Worm (Caenorhabditis elegans) whole organism, L2 larva: ENCODE results near the gene nhr-10.

Source experiments
- C34F6.9 ChIP-seq: fragments of 150-350 bp; optimal IDR thresholded peaks from 2 replicates; lab custom pipeline; 2014; ENCODE audit warnings: missing biosample characterization, missing genetic modification characterization
- F13H6.1 ChIP-seq: sonication (generic microtip); optimal IDR thresholded peaks from 2 replicates; lab custom pipeline; 2016; ENCODE audit warnings: missing genetic modification characterization, missing compliant biosample characterization
- R02D3.7 ChIP-seq: fragments of 150-350 bp; optimal IDR thresholded peaks from 2 replicates; lab custom pipeline; 2014; ENCODE audit warnings: missing biosample characterization, missing genetic modification characterization
- ZK546.5 ChIP-seq: sonication (generic microtip); optimal IDR thresholded peaks from 2 replicates; lab custom pipeline; 2017; ENCODE audit warnings: missing biosample characterization, missing genetic modification characterization
- aly-2 ChIP-seq: fragments of 150-350 bp; optimal IDR thresholded peaks from 2 replicates; lab custom pipeline; 2014; ENCODE audit warnings: missing biosample characterization, missing genetic modification characterization
- ama-1 ChIP-seq: fragments of 150-350 bp; optimal IDR thresholded peaks from 2 replicates; lab custom pipeline; 2018; ENCODE audit warnings: inconsistent platforms
- blmp-1 ChIP-seq: sonication (generic microtip); optimal IDR thresholded peaks from 2 replicates; lab custom pipeline; 2017; ENCODE audit warnings: missing genetic modification characterization, mild to moderate bottlenecking, missing compliant biosample characterization, antibody characterized with exemption, moderate library complexity; ENCODE audit not compliant: insufficient read depth
- ceh-16 ChIP-seq: fragments of 150-350 bp; optimal IDR thresholded peaks from 2 replicates; lab custom pipeline; 2014; ENCODE audit warnings: missing biosample characterization, missing genetic modification characterization
- crh-2 ChIP-seq: sonication (generic microtip); optimal IDR thresholded peaks from 2 replicates; lab custom pipeline; 2017; ENCODE audit warnings: missing biosample characterization, missing genetic modification characterization
- dmd-4 ChIP-seq: sonication (generic microtip); optimal IDR thresholded peaks from 2 replicates; lab custom pipeline; 2017; ENCODE audit warnings: missing biosample characterization, missing genetic modification characterization
- egl-27 ChIP-seq: sonication (generic microtip); optimal IDR thresholded peaks from 3 replicates; lab custom pipeline; 2017; ENCODE audit warnings: missing biosample characterization, missing genetic modification reagents, missing genetic modification characterization
- elt-1 ChIP-seq: fragments of 150-350 bp; optimal IDR thresholded peaks from 2 replicates; lab custom pipeline; 2014; ENCODE audit warnings: missing biosample characterization, missing genetic modification characterization
- elt-3 ChIP-seq: sonication (generic microtip); optimal IDR thresholded peaks from 2 replicates; lab custom pipeline; 2017; ENCODE audit warnings: missing biosample characterization, missing genetic modification characterization
- fos-1 ChIP-seq: fragments of 150-350 bp; optimal IDR thresholded peaks from 2 replicates; lab custom pipeline; 2014; ENCODE audit warnings: missing biosample characterization, missing genetic modification characterization
- gmeb-1 ChIP-seq: fragments of 150-350 bp; optimal IDR thresholded peaks from 2 replicates; lab custom pipeline; 2014; ENCODE audit warnings: missing biosample characterization, missing genetic modification characterization
- lin-11 ChIP-seq: fragments of 150-350 bp; sonication (generic microtip); optimal IDR thresholded peaks from 2 replicates; lab custom pipeline; 2014; ENCODE audit warnings: missing biosample characterization, missing genetic modification characterization, inconsistent platforms, mixed read lengths
- lin-13 ChIP-seq: fragments of 150-350 bp; optimal IDR thresholded peaks from 2 replicates; lab custom pipeline; 2014; ENCODE audit warnings: missing biosample characterization, missing genetic modification reagents, missing genetic modification characterization
- lin-39 ChIP-seq: fragments of 150-350 bp; optimal IDR thresholded peaks from 2 replicates; lab custom pipeline; 2014; ENCODE audit warnings: missing biosample characterization, missing genetic modification reagents, missing genetic modification characterization
- lsy-2 ChIP-seq, 2 experiments: fragments of 150-350 bp in 1 of 2; sonication (generic microtip) in 1 of 2; optimal IDR thresholded peaks; 2 replicates each; lab custom pipeline; 2014 to 2017; ENCODE audit warnings: missing biosample characterization in 2 of 2, missing genetic modification characterization in 2 of 2
- mab-5 ChIP-seq: fragments of 150-350 bp; optimal IDR thresholded peaks from 2 replicates; lab custom pipeline; 2014; ENCODE audit warnings: missing biosample characterization, missing genetic modification characterization
- mdl-1 ChIP-seq, 2 experiments: fragments of 150-350 bp in 1 of 2; sonication (generic microtip) in 1 of 2; optimal IDR thresholded peaks; 2 replicates each; lab custom pipeline; 2017; ENCODE audit warnings: missing biosample characterization in 2 of 2, missing genetic modification characterization in 2 of 2
- nhr-10 ChIP-seq: sonication (generic microtip); optimal IDR thresholded peaks from 2 replicates; lab custom pipeline; 2017; ENCODE audit warnings: missing biosample characterization, missing genetic modification characterization
- nhr-12 ChIP-seq: fragments of 150-350 bp; optimal IDR thresholded peaks from 2 replicates; lab custom pipeline; 2014; ENCODE audit warnings: missing biosample characterization, missing genetic modification characterization
- nhr-129 ChIP-seq: fragments of 150-350 bp; optimal IDR thresholded peaks from 2 replicates; lab custom pipeline; 2014; ENCODE audit warnings: missing biosample characterization, missing genetic modification characterization
- nhr-21 ChIP-seq: fragments of 150-350 bp; optimal IDR thresholded peaks from 2 replicates; lab custom pipeline; 2014; ENCODE audit warnings: missing biosample characterization, missing genetic modification characterization
- nhr-237 ChIP-seq: fragments of 150-350 bp; optimal IDR thresholded peaks from 2 replicates; lab custom pipeline; 2014; ENCODE audit warnings: missing biosample characterization, missing genetic modification characterization
- nhr-25 ChIP-seq: fragments of 150-350 bp; sonication (generic microtip); optimal IDR thresholded peaks from 3 replicates; lab custom pipeline; 2014; ENCODE audit warnings: missing biosample characterization, missing genetic modification characterization
- nhr-77 ChIP-seq: fragments of 150-350 bp; optimal IDR thresholded peaks from 2 replicates; lab custom pipeline; 2014; ENCODE audit warnings: missing biosample characterization, missing genetic modification characterization
- peb-1 ChIP-seq: fragments of 150-350 bp; optimal IDR thresholded peaks from 2 replicates; lab custom pipeline; 2014; ENCODE audit warnings: missing biosample characterization, missing genetic modification characterization
- sem-4 ChIP-seq: fragments of 150-350 bp; optimal IDR thresholded peaks from 2 replicates; lab custom pipeline; 2014; ENCODE audit warnings: missing biosample characterization, missing genetic modification reagents, missing genetic modification characterization
- sma-3 ChIP-seq: sonication (generic microtip); optimal IDR thresholded peaks from 2 replicates; lab custom pipeline; 2016; ENCODE audit warnings: missing genetic modification reagents, missing genetic modification characterization, missing compliant biosample characterization
- sma-9 ChIP-seq, 2 experiments: fragments of 150-350 bp in 1 of 2; sonication (generic microtip) in 1 of 2; optimal IDR thresholded peaks; 2 replicates each; lab custom pipeline; 2014 to 2016; ENCODE audit warnings: missing genetic modification characterization in 2 of 2, mild to moderate bottlenecking in 1 of 2, missing biosample characterization in 1 of 2, missing compliant biosample characterization in 1 of 2, missing genetic modification reagents in 1 of 2, moderate library complexity in 1 of 2
- snpc-4 ChIP-seq: fragments of 150-350 bp; optimal IDR thresholded peaks from 2 replicates; lab custom pipeline; 2014; ENCODE audit warnings: missing biosample characterization, missing genetic modification characterization
- unc-39 ChIP-seq: fragments of 150-350 bp; optimal IDR thresholded peaks from 2 replicates; lab custom pipeline; 2014; ENCODE audit warnings: missing biosample characterization, missing genetic modification characterization
- unc-55 ChIP-seq: fragments of 150-350 bp; sonication (generic microtip); optimal IDR thresholded peaks from 3 replicates; lab custom pipeline; 2014; ENCODE audit warnings: missing biosample characterization, missing genetic modification reagents, missing genetic modification characterization
- unc-62 ChIP-seq: fragments of 150-350 bp; optimal IDR thresholded peaks from 2 replicates; lab custom pipeline; 2014; ENCODE audit warnings: missing biosample characterization, missing genetic modification reagents, missing genetic modification characterization
- zag-1 ChIP-seq: fragments of 150-350 bp; optimal IDR thresholded peaks from 2 replicates; lab custom pipeline; 2014; ENCODE audit warnings: missing biosample characterization, missing genetic modification characterization
- ztf-11 ChIP-seq: sonication (generic microtip); optimal IDR thresholded peaks from 2 replicates; lab custom pipeline; 2017; ENCODE audit warnings: missing biosample characterization, missing genetic modification characterization

The nhr-10 gene

DNA sequence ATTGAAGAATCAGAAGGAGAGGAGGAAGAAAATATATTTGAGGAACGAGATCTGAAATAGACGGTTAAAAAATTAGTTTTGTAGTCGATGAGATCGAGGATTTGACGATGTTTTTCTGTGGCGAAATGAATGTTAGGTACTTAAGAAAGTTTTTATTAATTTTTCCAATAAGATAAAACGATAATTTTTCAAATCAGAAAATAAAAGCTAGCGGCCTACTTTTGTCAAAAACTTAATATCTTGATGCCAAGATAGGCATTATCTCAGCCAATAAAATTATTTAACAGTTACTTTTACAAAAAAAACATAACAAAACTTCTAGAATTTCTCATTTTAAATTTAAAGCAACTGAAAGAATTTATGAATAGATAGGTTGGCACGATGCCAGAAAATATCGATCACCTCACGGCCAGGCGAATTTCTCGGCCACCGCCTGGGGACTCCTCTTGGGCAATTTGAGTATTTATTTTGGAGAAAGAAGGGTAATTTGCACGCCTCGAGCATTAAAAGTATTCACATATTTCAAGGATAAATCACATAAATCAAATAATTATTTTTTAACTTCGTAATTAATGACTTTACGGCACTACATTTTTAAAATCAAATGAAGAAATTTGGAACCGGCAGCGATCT is 27.4 kb downstream of the nhr-10 start, which contains the start of gene fubl-2:
Gene fubl-2, minus strand, starts transcription at position 51 of the 633 bp plus-strand sequence.
- no peak for TF ChIP-seq ztf-11 (tag; lab: Kevin White, UChicago)
- TF ChIP-seq lin-13 (GFP tag; lab: Kevin White, UChicago), result peak; percentile 76
- no peak for TF ChIP-seq mdl-1 (tag; optimal IDR thresholded peaks at IDR 0.05; lab: Kevin White, UChicago)
- peak; percentile 50 for TF ChIP-seq fos-1 (tag; lab: Kevin White, UChicago)
- TF ChIP-seq nhr-237 (tag; lab: Kevin White, UChicago), result no peak
- no peak for TF ChIP-seq zag-1
- TF ChIP-seq sma-3 (GFP tag; lab: Kevin White, UChicago), result peak; percentile 84
- TF ChIP-seq elt-1 (tag; lab: Kevin White, UChicago), result no peak
- no peak for TF ChIP-seq peb-1 (tag; lab: Kevin White, UChicago)
- no peak for TF ChIP-seq unc-62
- no peak for TF ChIP-seq lin-39 (tag; lab: Kevin White, UChicago)
- peak; percentile 29 for TF ChIP-seq lin-11 (tag; lab: Kevin White, UChicago)
- TF ChIP-seq unc-39 (tag; lab: Kevin White, UChicago), result no peak
- TF ChIP-seq elt-3 (tag; lab: Kevin White, UChicago), result no peak
- TF ChIP-seq nhr-77 (tag; lab: Kevin White, UChicago), result no peak
- TF ChIP-seq ama-1 (lab: Kevin White, UChicago), result no peak
- TF ChIP-seq F13H6.1 (tag; lab: Kevin White, UChicago), result peak; percentile 69
- no peak for TF ChIP-seq ZK546.5 (tag; lab: Kevin White, UChicago)
- peak; percentile 8 for TF ChIP-seq nhr-21
- TF ChIP-seq sma-9 (GFP tag; optimal IDR thresholded peaks at IDR 0.05; lab: Kevin White, UChicago), result peak; percentile 66
- TF ChIP-seq sma-9 (tag; optimal IDR thresholded peaks at IDR 0.05; lab: Kevin White, UChicago), result no peak
- TF ChIP-seq gmeb-1 (tag; lab: Kevin White, UChicago), result peak; percentile 65
- TF ChIP-seq crh-2 (tag; lab: Kevin White, UChicago), result peak; percentile 59
- TF ChIP-seq egl-27 (tag; lab: Kevin White, UChicago), result peak; percentile 66
- TF ChIP-seq sem-4, result no peak
- TF ChIP-seq mab-5 (tag; lab: Kevin White, UChicago), result no peak
- peak; percentile 66 for TF ChIP-seq C34F6.9 (tag; lab: Kevin White, UChicago)
- TF ChIP-seq aly-2, result no peak
- no peak for TF ChIP-seq snpc-4
- peak; percentile 70 for TF ChIP-seq unc-55 (GFP tag; lab: Kevin White, UChicago)
- no peak for TF ChIP-seq nhr-12 (tag; lab: Kevin White, UChicago)
- TF ChIP-seq dmd-4, result no peak
- TF ChIP-seq lsy-2 (tag; optimal IDR thresholded peaks at IDR 0.05; lab: Kevin White, UChicago), result peak; percentile 22 to 86
- TF ChIP-seq nhr-129 (tag; lab: Kevin White, UChicago), result peak; percentile 25
- TF ChIP-seq nhr-25 (tag; lab: Kevin White, UChicago), result no peak

DNA sequence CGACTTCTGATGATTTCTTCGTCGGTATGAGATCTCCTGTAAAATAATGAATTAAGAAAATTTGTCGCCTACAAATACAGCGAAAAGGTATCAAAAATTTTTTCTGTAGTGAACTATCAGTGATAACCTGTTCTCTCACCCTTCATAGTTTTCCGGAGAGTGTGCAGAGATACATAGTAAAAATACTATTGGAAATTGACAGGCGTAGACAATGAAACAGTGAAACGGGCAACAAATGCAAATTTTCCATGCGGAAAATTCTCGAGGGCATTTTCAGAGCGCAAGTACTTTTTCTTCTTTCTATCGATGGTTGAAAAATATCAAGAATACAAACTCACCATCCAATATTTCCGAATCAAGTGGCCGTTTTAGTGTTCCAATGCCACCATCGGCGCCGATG is 28.1 kb downstream of the nhr-10 start:
- no peak for TF ChIP-seq nhr-10
- TF ChIP-seq ceh-16 (tag; lab: Kevin White, UChicago), result no peak
- no peak for TF ChIP-seq blmp-1 (tag; lab: Kevin White, UChicago)
- peak; percentile 4 for TF ChIP-seq gmeb-1 (tag; lab: Kevin White, UChicago)

DNA sequence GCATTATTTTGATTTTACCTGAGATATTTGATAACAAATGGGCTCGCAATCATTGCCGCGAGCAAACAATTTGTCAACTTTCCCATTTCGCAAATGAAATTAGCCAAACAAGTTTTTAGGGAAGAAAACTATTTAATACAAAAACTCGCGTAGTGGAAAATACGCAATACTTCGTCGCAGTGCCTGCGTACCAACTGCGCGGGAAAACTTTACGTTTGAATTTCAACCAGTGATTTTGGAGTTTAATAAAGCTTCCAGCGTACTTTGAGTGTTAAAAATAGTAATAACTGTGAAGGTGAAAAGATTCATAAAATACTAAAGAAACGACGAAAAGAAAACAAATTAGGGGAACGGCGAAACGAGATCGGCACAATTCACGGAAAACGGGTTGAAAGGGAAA is 30.3 kb downstream of the nhr-10 start, which contains the start of gene tofu-7:
Gene tofu-7, minus strand, starts transcription at position 111 of the 400 bp plus-strand sequence.
- TF ChIP-seq lin-11 (tag; lab: Kevin White, UChicago) (no peak), nhr-129 (tag; lab: Kevin White, UChicago) (no peak), nhr-77 (tag; lab: Kevin White, UChicago) (no peak), R02D3.7 (tag; lab: Kevin White, UChicago) (no peak)
